Worm (Caenorhabditis elegans): ENCODE data around the gene mpc-1.

The mpc-1 gene

ce11 chrIII:4434294-4434781 is 21.1 kb downstream of the mpc-1 start, which contains the start of gene C28A5.1 (continued):
- TF ChIP-seq snpc-3.4 (tag; optimal IDR thresholded peaks at IDR 0.05), result peak; percentile 90
- TF ChIP-seq Y95B8A.8 (GFP tag; IDR thresholded peaks at IDR 0.05), result 0 out of 2 replicates have a peak, but pooled peaks have one; percentile 63
- TF ChIP-seq mes-4 (tag; optimal IDR thresholded peaks at IDR 0.05), result no peak
- peak; percentile 96 for TF ChIP-seq madf-8 (GFP tag; conservative IDR thresholded peaks at IDR 0.05)
- TF ChIP-seq F57A8.1 (GFP tag; optimal IDR thresholded peaks at IDR 0.05), result no peak
- no peak for TF ChIP-seq hlh-26 (GFP tag; conservative IDR thresholded peaks at IDR 0.05)
- no peak for TF ChIP-seq B0019.2 (GFP tag; conservative IDR thresholded peaks at IDR 0.05)
- TF ChIP-seq ama-1 (optimal IDR thresholded peaks at IDR 0.05), result no peak
- no peak for TF ChIP-seq ama-1 (GFP tag; optimal IDR thresholded peaks at IDR 0.05)
- peak; percentile 81 for TF ChIP-seq efl-1 (GFP tag; optimal IDR thresholded peaks at IDR 0.05)
- TF ChIP-seq lsl-1 (GFP tag; optimal IDR thresholded peaks at IDR 0.05), result peak; percentile 97
- no peak for TF ChIP-seq attf-5 (GFP tag; optimal IDR thresholded peaks at IDR 0.05)
- TF ChIP-seq ZK185.1 (tag; optimal IDR thresholded peaks at IDR 0.05; ENCODE audit: poor library complexity, severe bottlenecking), result no peak
- no peak for TF ChIP-seq attf-6 (GFP tag; IDR thresholded peaks at IDR 0.05)
- no peak for TF ChIP-seq B0336.3 (GFP tag; IDR thresholded peaks at IDR 0.05)
- TF ChIP-seq pha-4 (tag; optimal IDR thresholded peaks at IDR 0.05), result no peak
- no peak for TF ChIP-seq ztf-26 (tag; optimal IDR thresholded peaks at IDR 0.05)
- TF ChIP-seq F49E8.2 (tag; optimal IDR thresholded peaks at IDR 0.05; ENCODE audit: insufficient read depth), result peak; percentile 68
- no peak for TF ChIP-seq T26A5.8 (tag; optimal IDR thresholded peaks at IDR 0.05)
- no peak for TF ChIP-seq nhr-120 (GFP tag; IDR thresholded peaks at IDR 0.05)
- TF ChIP-seq hmg-20 (GFP tag; IDR thresholded peaks at IDR 0.05), result no peak
- no peak for TF ChIP-seq nhr-90 (tag; optimal IDR thresholded peaks at IDR 0.05)
- no peak for TF ChIP-seq egl-44 (GFP tag; IDR thresholded peaks at IDR 0.05)
- no peak for TF ChIP-seq bed-1 (GFP tag; IDR thresholded peaks at IDR 0.05)
- peak; percentile 30 for TF ChIP-seq tlf-1 (GFP tag; optimal IDR thresholded peaks at IDR 0.05)
- TF ChIP-seq zim-3 (tag; optimal IDR thresholded peaks at IDR 0.05), result no peak
- no peak for TF ChIP-seq T07F8.4 (tag; optimal IDR thresholded peaks at IDR 0.05)
- TF ChIP-seq fkh-3 (tag; optimal IDR thresholded peaks at IDR 0.05), result no peak
- no peak for TF ChIP-seq F37B4.10 (GFP tag; IDR thresholded peaks at IDR 0.05)
- no peak for TF ChIP-seq atf-7 (tag; optimal IDR thresholded peaks at IDR 0.05)
- TF ChIP-seq aptf-2 (GFP tag; conservative IDR thresholded peaks at IDR 0.05), result no peak
- TF ChIP-seq K12H6.12 (tag; optimal IDR thresholded peaks at IDR 0.05), result no peak
- TF ChIP-seq ccch-3 (GFP tag; optimal IDR thresholded peaks at IDR 0.05), result no peak
- TF ChIP-seq nfya-2 (GFP tag; IDR thresholded peaks at IDR 0.05), result no peak
- no peak for TF ChIP-seq lin-40 (tag; optimal IDR thresholded peaks at IDR 0.05)
- TF ChIP-seq snpc-1.1 (tag; optimal IDR thresholded peaks at IDR 0.05; ENCODE audit: insufficient read depth), result peak; percentile 48
- peak; percentile 39 for TF ChIP-seq tbp1 (GFP tag; optimal IDR thresholded peaks at IDR 0.05)
- no peak for TF ChIP-seq tbx-9 (tag; optimal IDR thresholded peaks at IDR 0.05; ENCODE audit: borderline replicate concordance)
- TF ChIP-seq snpc-1.3 (tag; optimal IDR thresholded peaks at IDR 0.05; ENCODE audit: insufficient read depth), result peak; percentile 81
- TF ChIP-seq unc-130 (GFP tag; optimal IDR thresholded peaks at IDR 0.05), result peak; percentile 79
- TF ChIP-seq pbrm-1 (GFP tag; IDR thresholded peaks at IDR 0.05), result no peak
- no peak for TF ChIP-seq hlh-12 (tag; optimal IDR thresholded peaks at IDR 0.05)
- no peak for TF ChIP-seq lir-1 (GFP tag; conservative IDR thresholded peaks at IDR 0.05)
- TF ChIP-seq hrde-1 (tag; optimal IDR thresholded peaks at IDR 0.05; ENCODE audit: borderline replicate concordance), result peak; percentile 67
- no peak for TF ChIP-seq mxl-1 (tag; optimal IDR thresholded peaks at IDR 0.05)
- TF ChIP-seq mel-28 (tag; optimal IDR thresholded peaks at IDR 0.05; ENCODE audit: borderline replicate concordance), result no peak
- no peak for TF ChIP-seq akir-1 (GFP tag; optimal IDR thresholded peaks at IDR 0.05)
- TF ChIP-seq rcor-1 (GFP tag; IDR thresholded peaks at IDR 0.05), result peak; percentile 7; the same call in 1 of the 2 replicates
- TF ChIP-seq F57C9.4 (tag; optimal IDR thresholded peaks at IDR 0.05), result no peak

All from whole organism, young adult.